Fruit fly (Drosophila melanogaster) whole organism, embryonic: ENCODE data around the gene CG3604.

Source experiments
- Atf6 ChIP-seq: fragments of 200-800 bp; sonication (Bioruptor generic); IDR thresholded peaks from 2 replicates; pipeline ENCODE4 v1.3.6; 2022; ENCODE audit warnings: missing biosample characterization, missing genetic modification characterization
- BtbVII ChIP-seq: fragments of 200-800 bp; sonication (Bioruptor generic); optimal IDR thresholded peaks from 3 replicates; lab custom pipeline; 2017; ENCODE audit warnings: missing biosample characterization, mild to moderate bottlenecking, missing genetic modification characterization
- CG1024 ChIP-seq: fragments of 200-800 bp; sonication (Bioruptor generic); IDR thresholded peaks from 2 replicates; pipeline ENCODE4 v1.3.6; 2022; ENCODE audit warnings: missing biosample characterization, missing genetic modification characterization
- CG10654 ChIP-seq: fragments of 200-800 bp; sonication (Bioruptor generic); optimal IDR thresholded peaks from 2 replicates; lab custom pipeline; 2016; ENCODE audit warnings: missing biosample characterization, missing genetic modification characterization
- CG10959 ChIP-seq: fragments of 200-800 bp; sonication (Bioruptor generic); IDR thresholded peaks from 2 replicates; pipeline ENCODE4 v1.3.6; 2022; ENCODE audit warnings: missing biosample characterization, missing genetic modification characterization
- CG11398 ChIP-seq: fragments of 200-800 bp; sonication (Bioruptor generic); optimal IDR thresholded peaks from 2 replicates; lab custom pipeline; 2016; ENCODE audit warnings: missing biosample characterization, missing genetic modification characterization
- CG11695 ChIP-seq: fragments of 200-800 bp; sonication (Bioruptor generic); IDR thresholded peaks from 3 replicates; pipeline ENCODE4 v1.3.6; 2022; ENCODE audit warnings: missing biosample characterization, missing genetic modification characterization
- CG11696 ChIP-seq: fragments of 200-800 bp; sonication (Bioruptor generic); IDR thresholded peaks from 2 replicates; pipeline ENCODE4 v1.3.6; 2022; ENCODE audit warnings: missing biosample characterization, missing genetic modification characterization
- CG12071 ChIP-seq: fragments of 200-800 bp; sonication (Bioruptor generic); optimal IDR thresholded peaks from 3 replicates; lab custom pipeline; 2018; ENCODE audit warnings: missing biosample characterization, mild to moderate bottlenecking, missing genetic modification characterization
- CG12769 ChIP-seq: fragments of 200-800 bp; sonication (Bioruptor generic); optimal IDR thresholded peaks from 2 replicates; lab custom pipeline; 2019; ENCODE audit warnings: missing biosample characterization, mild to moderate bottlenecking, missing genetic modification characterization, moderate library complexity
- CG13296 ChIP-seq: fragments of 200-800 bp; sonication (Bioruptor generic); optimal IDR thresholded peaks from 3 replicates; lab custom pipeline; 2018; ENCODE audit warnings: missing biosample characterization, mild to moderate bottlenecking, missing genetic modification characterization
- CG13424 ChIP-seq: fragments of 200-800 bp; sonication (Bioruptor generic); optimal IDR thresholded peaks from 2 replicates; lab custom pipeline; 2019; ENCODE audit warnings: missing biosample characterization, mild to moderate bottlenecking, missing genetic modification characterization, moderate library complexity
- CG15073 ChIP-seq: fragments of 200-800 bp; sonication (Bioruptor generic); optimal IDR thresholded peaks from 2 replicates; lab custom pipeline; 2016; ENCODE audit warnings: missing biosample characterization, missing genetic modification characterization
- CG1603 ChIP-seq: fragments of 200-800 bp; sonication (Bioruptor generic); optimal IDR thresholded peaks from 2 replicates; lab custom pipeline; 2019; ENCODE audit warnings: missing biosample characterization, mild to moderate bottlenecking, missing genetic modification characterization, moderate library complexity
- CG17359 ChIP-seq: fragments of 200-800 bp; sonication (Bioruptor generic); optimal IDR thresholded peaks from 3 replicates; lab custom pipeline; 2018; ENCODE audit warnings: missing biosample characterization, mild to moderate bottlenecking, missing genetic modification characterization, moderate library complexity
- CG17361 ChIP-seq: fragments of 200-800 bp; sonication (Bioruptor generic); IDR thresholded peaks from 3 replicates; pipeline ENCODE4 v1.3.6; 2022; ENCODE audit warnings: missing biosample characterization, missing genetic modification characterization
- CG18599 ChIP-seq: fragments of 200-800 bp; sonication (Bioruptor generic); optimal IDR thresholded peaks from 3 replicates; lab custom pipeline; 2017; ENCODE audit warnings: missing biosample characterization, missing genetic modification characterization, mild to moderate bottlenecking, moderate library complexity, missing genetic modification reagents
- CG18619 ChIP-seq: fragments of 200-800 bp; sonication (Bioruptor generic); optimal IDR thresholded peaks from 3 replicates; lab custom pipeline; 2017; ENCODE audit warnings: missing biosample characterization, mild to moderate bottlenecking, missing genetic modification characterization
- CG2120 ChIP-seq: fragments of 200-800 bp; sonication (Bioruptor generic); optimal IDR thresholded peaks from 3 replicates; lab custom pipeline; 2016; ENCODE audit warnings: missing biosample characterization, missing genetic modification characterization
- CG31388 ChIP-seq: fragments of 200-800 bp; sonication (Bioruptor generic); optimal IDR thresholded peaks from 2 replicates; lab custom pipeline; 2016; ENCODE audit warnings: missing biosample characterization, missing genetic modification characterization
- CG32532 ChIP-seq: fragments of 200-800 bp; sonication (Bioruptor generic); IDR thresholded peaks from 2 replicates; pipeline ENCODE4 v1.3.6; 2022; ENCODE audit warnings: missing biosample characterization, missing genetic modification characterization
- CG3281 ChIP-seq: fragments of 200-800 bp; sonication (Bioruptor generic); optimal IDR thresholded peaks from 3 replicates; lab custom pipeline; 2017; ENCODE audit warnings: missing biosample characterization, mild to moderate bottlenecking, missing genetic modification characterization
- CG34224 ChIP-seq: fragments of 200-800 bp; sonication (Bioruptor generic); IDR thresholded peaks from 3 replicates; pipeline ENCODE4 v1.3.6; 2022; ENCODE audit warnings: missing biosample characterization, missing genetic modification characterization; ENCODE audit not compliant: partially characterized antibody
- CG4424 ChIP-seq: fragments of 200-800 bp; sonication (Bioruptor generic); optimal IDR thresholded peaks from 3 replicates; lab custom pipeline; 2016; ENCODE audit warnings: missing biosample characterization, missing genetic modification characterization
- CG9817 ChIP-seq: fragments of 200-800 bp; sonication (Bioruptor generic); optimal IDR thresholded peaks from 2 replicates; lab custom pipeline; 2018; ENCODE audit warnings: missing biosample characterization, mild to moderate bottlenecking, missing genetic modification characterization, moderate library complexity
- CTCF ChIP-seq: fragments of 200-800 bp; sonication (Bioruptor generic); optimal IDR thresholded peaks from 2 replicates; lab custom pipeline; 2017; ENCODE audit warnings: missing biosample characterization, mild to moderate bottlenecking, missing genetic modification characterization, moderate library complexity
- E2f2 ChIP-seq: fragments of 200-800 bp; sonication (Bioruptor generic); IDR thresholded peaks from 2 replicates; pipeline ENCODE4 v1.3.6; 2022; ENCODE audit warnings: missing biosample characterization, missing genetic modification characterization
- H2.0 ChIP-seq: fragments of 200-800 bp; sonication (Bioruptor generic); IDR thresholded peaks from 2 replicates; pipeline ENCODE4 v1.3.6; 2022; ENCODE audit warnings: missing biosample characterization, missing genetic modification characterization
- HHEX ChIP-seq: fragments of 200-800 bp; sonication (Bioruptor generic); optimal IDR thresholded peaks from 3 replicates; lab custom pipeline; 2017; ENCODE audit warnings: missing biosample characterization, mild to moderate bottlenecking, missing genetic modification characterization, missing genetic modification reagents
- Hsf ChIP-seq: fragments of 200-800 bp; sonication (Bioruptor generic); optimal IDR thresholded peaks from 3 replicates; lab custom pipeline; 2016; ENCODE audit warnings: missing biosample characterization, missing genetic modification characterization
- Meics ChIP-seq: fragments of 200-800 bp; sonication (Bioruptor generic); optimal IDR thresholded peaks from 2 replicates; lab custom pipeline; 2017; ENCODE audit warnings: missing biosample characterization, mild to moderate bottlenecking, missing genetic modification characterization
- Oli ChIP-seq: fragments of 200-800 bp; sonication (Bioruptor generic); optimal IDR thresholded peaks from 2 replicates; lab custom pipeline; 2018; ENCODE audit warnings: missing biosample characterization, mild to moderate bottlenecking, missing genetic modification characterization, moderate library complexity
- PHDP ChIP-seq: fragments of 200-800 bp; sonication (Bioruptor generic); optimal IDR thresholded peaks from 3 replicates; lab custom pipeline; 2018; ENCODE audit warnings: missing biosample characterization, mild to moderate bottlenecking, missing genetic modification characterization, moderate library complexity
- Ssrp ChIP-seq: fragments of 200-800 bp; sonication (Bioruptor generic); optimal IDR thresholded peaks from 2 replicates; lab custom pipeline; 2018; ENCODE audit warnings: missing biosample characterization, mild to moderate bottlenecking, missing genetic modification characterization, moderate library complexity
- ac ChIP-seq: fragments of 200-800 bp; sonication (Bioruptor generic); optimal IDR thresholded peaks from 3 replicates; lab custom pipeline; 2017; ENCODE audit warnings: missing biosample characterization, mild to moderate bottlenecking, missing genetic modification characterization
- al ChIP-seq: fragments of 200-800 bp; sonication (Bioruptor generic); IDR thresholded peaks from 2 replicates; pipeline ENCODE4 v1.3.6; 2022; ENCODE audit warnings: missing biosample characterization, missing genetic modification characterization
- bowl ChIP-seq: fragments of 200-800 bp; sonication (Bioruptor generic); IDR thresholded peaks from 2 replicates; pipeline ENCODE4 v1.3.6; 2022; ENCODE audit warnings: missing biosample characterization, missing genetic modification characterization
- cwo ChIP-seq: fragments of 200-800 bp; sonication (Bioruptor generic); optimal IDR thresholded peaks from 3 replicates; lab custom pipeline; 2017; ENCODE audit warnings: missing biosample characterization, missing genetic modification characterization, mild to moderate bottlenecking, moderate library complexity, missing genetic modification reagents
- dmrt99B ChIP-seq: fragments of 200-800 bp; sonication (Bioruptor generic); optimal IDR thresholded peaks from 2 replicates; lab custom pipeline; 2018; ENCODE audit warnings: missing biosample characterization, mild to moderate bottlenecking, missing genetic modification characterization, moderate library complexity
- dysf ChIP-seq: fragments of 200-800 bp; sonication (Bioruptor generic); IDR thresholded peaks from 3 replicates; pipeline ENCODE4 v1.3.6; 2022; ENCODE audit warnings: missing biosample characterization, missing genetic modification characterization
- gsb ChIP-seq: fragments of 200-800 bp; sonication (Bioruptor generic); IDR thresholded peaks from 2 replicates; pipeline ENCODE4 v1.3.6; 2022; ENCODE audit warnings: missing biosample characterization, missing genetic modification characterization
- ind ChIP-seq: fragments of 200-800 bp; sonication (Bioruptor generic); optimal IDR thresholded peaks from 3 replicates; lab custom pipeline; 2016; ENCODE audit warnings: missing biosample characterization, missing genetic modification characterization
- lilli ChIP-seq: fragments of 200-800 bp; sonication (Bioruptor generic); optimal IDR thresholded peaks from 3 replicates; lab custom pipeline; 2016; ENCODE audit warnings: missing biosample characterization, missing genetic modification characterization
- lmd ChIP-seq: fragments of 200-800 bp; sonication (Bioruptor generic); IDR thresholded peaks from 2 replicates; pipeline ENCODE4 v1.3.6; 2022; ENCODE audit warnings: missing biosample characterization, missing genetic modification characterization
- mam ChIP-seq: fragments of 200-800 bp; sonication (Bioruptor generic); optimal IDR thresholded peaks from 3 replicates; lab custom pipeline; 2016; ENCODE audit warnings: missing biosample characterization, missing genetic modification characterization
- nau ChIP-seq: fragments of 200-800 bp; sonication (Bioruptor generic); optimal IDR thresholded peaks from 3 replicates; lab custom pipeline; 2017; ENCODE audit warnings: missing biosample characterization, mild to moderate bottlenecking, missing genetic modification characterization, missing genetic modification reagents
- nerfin-2 ChIP-seq: fragments of 200-800 bp; sonication (Bioruptor generic); IDR thresholded peaks from 2 replicates; pipeline ENCODE4 v1.3.6; 2022; ENCODE audit warnings: missing biosample characterization, missing genetic modification characterization; ENCODE audit not compliant: partially characterized antibody
- sens ChIP-seq: fragments of 200-800 bp; sonication (Bioruptor generic); peaks from one replicate; lab custom pipeline; 2016; ENCODE audit warnings: missing biosample characterization, missing genetic modification characterization
- sug ChIP-seq: fragments of 200-800 bp; optimal IDR thresholded peaks from 2 replicates; lab custom pipeline; 2019; ENCODE audit warnings: missing biosample characterization, mild to moderate bottlenecking, missing genetic modification characterization, moderate library complexity
- trem ChIP-seq: fragments of 200-800 bp; optimal IDR thresholded peaks from 3 replicates; lab custom pipeline; 2019; ENCODE audit warnings: missing biosample characterization, mild to moderate bottlenecking, missing genetic modification characterization, moderate library complexity

The CG3604 gene

dm6 chr2L:3719414-3719959 lies 21.8 kb upstream of the CG3604 start (continued):
- TF ChIP-seq mam (GFP tag; lab: Kevin White, UChicago) (peak; percentile 6), CG11695 (GFP tag; lab: Robert Waterston, UW) (0 out of 3 replicates have a peak, but pooled peaks have one; percentile 20), trem (tag; lab: Kevin White, UChicago) (no peak), bowl (GFP tag; lab: Robert Waterston, UW) (no peak), E2f2 (GFP tag; lab: Robert Waterston, UW) (peak; percentile 16; the same call in 1 of the 2 replicates), CTCF (peak; percentile 35), Hsf (GFP tag; lab: Kevin White, UChicago) (peak; percentile 3), al (GFP tag; lab: Robert Waterston, UW) (peak; percentile 36; the same call in 1 of the 2 replicates), CG11398 (no peak), Meics (peak; percentile 53), CG3281 (GFP tag; lab: Kevin White, UChicago) (peak; percentile 59), CG1024 (GFP tag; lab: Robert Waterston, UW) (0 out of 2 replicates have a peak, but pooled peaks have one; percentile 14), CG18599 (GFP tag; lab: Kevin White, UChicago) (peak; percentile 57), sug (tag; lab: Kevin White, UChicago) (peak; percentile 30), BtbVII (peak; percentile 36), CG1603 (no peak), CG17361 (GFP tag; lab: Robert Waterston, UW) (no peak), CG2120 (GFP tag; lab: Kevin White, UChicago) (peak; percentile 46), CG15073 (GFP tag; lab: Kevin White, UChicago) (no peak), dysf (GFP tag; lab: Robert Waterston, UW) (peak; percentile 22; the same call in 1 of the 3 replicates), CG13296 (GFP tag; lab: Kevin White, UChicago) (peak; percentile 18), CG12769 (tag; lab: Kevin White, UChicago) (peak; percentile 48), nau (peak; percentile 39), lmd (peak; percentile 41; the same call in 1 of the 2 replicates), CG31388 (GFP tag; lab: Kevin White, UChicago) (no peak), CG4424 (GFP tag; lab: Kevin White, UChicago) (peak; percentile 36), CG10959 (GFP tag; lab: Robert Waterston, UW) (no peak), cwo (peak; percentile 17), CG17359 (tag; lab: Kevin White, UChicago) (peak; percentile 39), CG13424 (peak; percentile 31), CG18619 (GFP tag; lab: Kevin White, UChicago) (peak; percentile 8), sens (GFP tag; lab: Kevin White, UChicago) (peak; percentile 70), ind (peak; percentile 9), PHDP (peak; percentile 36), CG11696 (GFP tag; lab: Robert Waterston, UW) (peak; percentile 59), Ssrp (tag; lab: Kevin White, UChicago) (peak; percentile 7), Oli (tag; lab: Kevin White, UChicago) (peak; percentile 41), gsb (0 out of 2 replicates have a peak, but pooled peaks have one; percentile 5), H2.0 (0 out of 2 replicates have a peak, but pooled peaks have one; percentile 16), CG32532 (GFP tag; lab: Robert Waterston, UW) (peak; percentile 36; the same call in 1 of the 2 replicates), nerfin-2 (no peak), lilli (GFP tag; lab: Kevin White, UChicago) (peak; percentile 23), ac (GFP tag; lab: Kevin White, UChicago) (no peak), CG12071 (GFP tag; lab: Kevin White, UChicago) (peak; percentile 23), CG9817 (tag; lab: Kevin White, UChicago) (peak; percentile 14), Atf6 (GFP tag; lab: Robert Waterston, UW) (peak; percentile 70), CG10654 (GFP tag; lab: Kevin White, UChicago) (peak; percentile 8), dmrt99B (tag; lab: Kevin White, UChicago) (peak; percentile 58), HHEX (GFP tag; lab: Kevin White, UChicago) (peak; percentile 30), CG34224 (GFP tag; lab: Robert Waterston, UW) (no peak)
